Worm (Caenorhabditis elegans): ENCODE data around the gene nhr-162.

DNA sequence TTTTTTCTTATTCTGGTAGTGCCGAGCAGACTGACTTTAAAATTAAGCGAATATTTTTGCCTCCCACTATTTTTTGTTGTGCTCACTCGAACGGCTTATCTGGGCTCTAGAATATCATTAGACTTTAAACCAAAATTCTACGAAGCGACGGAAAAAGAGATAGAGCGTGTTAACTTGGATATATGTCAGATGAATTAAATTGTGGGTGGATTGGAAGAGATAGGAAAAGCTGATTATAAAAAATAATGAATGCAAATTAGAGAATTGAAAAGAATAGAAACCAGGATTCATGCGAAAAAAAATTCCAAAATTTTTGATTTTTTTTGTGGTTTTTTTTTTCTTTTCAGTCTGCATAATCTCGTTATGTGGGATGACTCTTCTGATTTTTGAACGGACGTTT lies 30.1 kb upstream of the nhr-162 start, which contains the start of gene F20A1.4:
- no peak for TF ChIP-seq mes-2 (tag; optimal IDR thresholded peaks at IDR 0.05; ENCODE audit: poor library complexity, severe bottlenecking)
- no peak for TF ChIP-seq spr-1 (tag; optimal IDR thresholded peaks at IDR 0.05)
- TF ChIP-seq dve-1 (tag; optimal IDR thresholded peaks at IDR 0.05; ENCODE audit: insufficient read depth) = no peak
- no peak for TF ChIP-seq ztf-11 (tag; optimal IDR thresholded peaks at IDR 0.05)
- no peak for TF ChIP-seq lin-13 (GFP tag; optimal IDR thresholded peaks at IDR 0.05)
- no peak for TF ChIP-seq dmd-6 (GFP tag; IDR thresholded peaks at IDR 0.05)
- no peak for TF ChIP-seq jun-1 (tag; optimal IDR thresholded peaks at IDR 0.05)
- TF ChIP-seq fos-1 (tag; optimal IDR thresholded peaks at IDR 0.05) = no peak
- TF ChIP-seq mdl-1 (tag; optimal IDR thresholded peaks at IDR 0.05) = no peak
- TF ChIP-seq ces-1 (GFP tag; optimal IDR thresholded peaks at IDR 0.05) = no peak
- no peak for TF ChIP-seq nhr-28 (tag; optimal IDR thresholded peaks at IDR 0.05)
- TF ChIP-seq F10B5.3 (tag; optimal IDR thresholded peaks at IDR 0.05) = no peak
- TF ChIP-seq saeg-2 (GFP tag; IDR thresholded peaks at IDR 0.05) = no peak
